Worm (Caenorhabditis elegans) whole organism, L4 larva: ENCODE measurements around the gene clec-80.

ENCODE experiments used
- dmd-6 ChIP-seq: fragments of 200-800 bp; sonication (Bioruptor generic); IDR thresholded peaks from 2 replicates; pipeline ENCODE4 v1.3.6; 2022; ENCODE audit warnings: missing genetic modification reagents, missing genetic modification characterization, missing compliant biosample characterization
- hlh-11 ChIP-seq: fragments of 200-800 bp; sonication (Bioruptor generic); optimal IDR thresholded peaks from 2 replicates; lab custom pipeline; 2018; ENCODE audit warnings: mild to moderate bottlenecking, missing genetic modification characterization, missing compliant biosample characterization
- nhr-11 ChIP-seq: fragments of 150-350 bp; optimal IDR thresholded peaks from 2 replicates; lab custom pipeline; 2014; ENCODE audit warnings: missing biosample characterization, missing genetic modification characterization

clec-80 gene

ce11 chrIV:2864743-2865142, 41.2 kb downstream of the clec-80 start, which contains the start of gene Y54G2A.16:
Gene Y54G2A.16 (minus strand): TSS chrIV:2864843.
- no peak for TF ChIP-seq nhr-11 (tag; lab: Kevin White, UChicago)
- no peak for TF ChIP-seq hlh-11 (tag; lab: Kevin White, UChicago)
- no peak for TF ChIP-seq dmd-6 (GFP tag; lab: Robert Waterston, UW)
